Worm (Caenorhabditis elegans) whole organism, L2 larva: Measurements from ENCODE around the gene M28.8.

ENCODE experiments used
- C34F6.9 ChIP-seq: fragments of 150-350 bp; optimal IDR thresholded peaks from 2 replicates; lab custom pipeline; 2014; ENCODE audit warnings: missing biosample characterization, missing genetic modification characterization
- F13H6.1 ChIP-seq: sonication (generic microtip); optimal IDR thresholded peaks from 2 replicates; lab custom pipeline; 2016; ENCODE audit warnings: missing genetic modification characterization, missing compliant biosample characterization
- R02D3.7 ChIP-seq: fragments of 150-350 bp; optimal IDR thresholded peaks from 2 replicates; lab custom pipeline; 2014; ENCODE audit warnings: missing biosample characterization, missing genetic modification characterization
- alr-1 ChIP-seq: fragments of 150-350 bp; optimal IDR thresholded peaks from 2 replicates; lab custom pipeline; 2014; ENCODE audit warnings: missing biosample characterization, missing genetic modification characterization
- ama-1 ChIP-seq: fragments of 150-350 bp; optimal IDR thresholded peaks from 2 replicates; lab custom pipeline; 2018; ENCODE audit warnings: inconsistent platforms
- ceh-16 ChIP-seq: fragments of 150-350 bp; optimal IDR thresholded peaks from 2 replicates; lab custom pipeline; 2014; ENCODE audit warnings: missing biosample characterization, missing genetic modification characterization
- crh-2 ChIP-seq: sonication (generic microtip); optimal IDR thresholded peaks from 2 replicates; lab custom pipeline; 2017; ENCODE audit warnings: missing biosample characterization, missing genetic modification characterization
- dmd-4 ChIP-seq: sonication (generic microtip); optimal IDR thresholded peaks from 2 replicates; lab custom pipeline; 2017; ENCODE audit warnings: missing biosample characterization, missing genetic modification characterization
- egl-27 ChIP-seq: sonication (generic microtip); optimal IDR thresholded peaks from 3 replicates; lab custom pipeline; 2017; ENCODE audit warnings: missing biosample characterization, missing genetic modification reagents, missing genetic modification characterization
- elt-3 ChIP-seq: sonication (generic microtip); optimal IDR thresholded peaks from 2 replicates; lab custom pipeline; 2017; ENCODE audit warnings: missing biosample characterization, missing genetic modification characterization
- fos-1 ChIP-seq: fragments of 150-350 bp; optimal IDR thresholded peaks from 2 replicates; lab custom pipeline; 2014; ENCODE audit warnings: missing biosample characterization, missing genetic modification characterization
- lin-11 ChIP-seq: fragments of 150-350 bp; sonication (generic microtip); optimal IDR thresholded peaks from 2 replicates; lab custom pipeline; 2014; ENCODE audit warnings: missing biosample characterization, missing genetic modification characterization, inconsistent platforms, mixed read lengths
- lin-13 ChIP-seq: fragments of 150-350 bp; optimal IDR thresholded peaks from 2 replicates; lab custom pipeline; 2014; ENCODE audit warnings: missing biosample characterization, missing genetic modification reagents, missing genetic modification characterization
- lsy-2 ChIP-seq, 2 experiments: fragments of 150-350 bp in 1 of 2; sonication (generic microtip) in 1 of 2; optimal IDR thresholded peaks; 2 replicates each; lab custom pipeline; 2014 to 2017; ENCODE audit warnings: missing biosample characterization in 2 of 2, missing genetic modification characterization in 2 of 2
- mab-5 ChIP-seq: fragments of 150-350 bp; optimal IDR thresholded peaks from 2 replicates; lab custom pipeline; 2014; ENCODE audit warnings: missing biosample characterization, missing genetic modification characterization
- mdl-1 ChIP-seq, 2 experiments: fragments of 150-350 bp in 1 of 2; sonication (generic microtip) in 1 of 2; optimal IDR thresholded peaks; 2 replicates each; lab custom pipeline; 2017; ENCODE audit warnings: missing biosample characterization in 2 of 2, missing genetic modification characterization in 2 of 2
- nhr-10 ChIP-seq: sonication (generic microtip); optimal IDR thresholded peaks from 2 replicates; lab custom pipeline; 2017; ENCODE audit warnings: missing biosample characterization, missing genetic modification characterization
- nhr-11 ChIP-seq: fragments of 150-350 bp; optimal IDR thresholded peaks from 2 replicates; lab custom pipeline; 2014; ENCODE audit warnings: missing biosample characterization, missing genetic modification characterization
- nhr-129 ChIP-seq: fragments of 150-350 bp; optimal IDR thresholded peaks from 2 replicates; lab custom pipeline; 2014; ENCODE audit warnings: missing biosample characterization, missing genetic modification characterization
- nhr-23 ChIP-seq: fragments of 150-350 bp; optimal IDR thresholded peaks from 2 replicates; lab custom pipeline; 2014; ENCODE audit warnings: missing biosample characterization, missing genetic modification reagents, missing genetic modification characterization
- nhr-237 ChIP-seq: fragments of 150-350 bp; optimal IDR thresholded peaks from 2 replicates; lab custom pipeline; 2014; ENCODE audit warnings: missing biosample characterization, missing genetic modification characterization
- nhr-6 ChIP-seq: fragments of 150-350 bp; optimal IDR thresholded peaks from 2 replicates; lab custom pipeline; 2014; ENCODE audit warnings: missing biosample characterization, missing genetic modification characterization
- nhr-77 ChIP-seq: fragments of 150-350 bp; optimal IDR thresholded peaks from 2 replicates; lab custom pipeline; 2014; ENCODE audit warnings: missing biosample characterization, missing genetic modification characterization
- peb-1 ChIP-seq: fragments of 150-350 bp; optimal IDR thresholded peaks from 2 replicates; lab custom pipeline; 2014; ENCODE audit warnings: missing biosample characterization, missing genetic modification characterization
- sem-4 ChIP-seq: fragments of 150-350 bp; optimal IDR thresholded peaks from 2 replicates; lab custom pipeline; 2014; ENCODE audit warnings: missing biosample characterization, missing genetic modification reagents, missing genetic modification characterization
- skn-1 ChIP-seq: sonication (generic microtip); optimal IDR thresholded peaks from 2 replicates; lab custom pipeline; 2017; ENCODE audit warnings: missing biosample characterization, missing genetic modification characterization
- sma-9 ChIP-seq, 2 experiments: fragments of 150-350 bp in 1 of 2; sonication (generic microtip) in 1 of 2; optimal IDR thresholded peaks; 2 replicates each; lab custom pipeline; 2014 to 2016; ENCODE audit warnings: missing genetic modification characterization in 2 of 2, mild to moderate bottlenecking in 1 of 2, missing biosample characterization in 1 of 2, missing compliant biosample characterization in 1 of 2, missing genetic modification reagents in 1 of 2, moderate library complexity in 1 of 2
- snpc-4 ChIP-seq: fragments of 150-350 bp; optimal IDR thresholded peaks from 2 replicates; lab custom pipeline; 2014; ENCODE audit warnings: missing biosample characterization, missing genetic modification characterization
- unc-39 ChIP-seq: fragments of 150-350 bp; optimal IDR thresholded peaks from 2 replicates; lab custom pipeline; 2014; ENCODE audit warnings: missing biosample characterization, missing genetic modification characterization
- unc-55 ChIP-seq: fragments of 150-350 bp; sonication (generic microtip); optimal IDR thresholded peaks from 3 replicates; lab custom pipeline; 2014; ENCODE audit warnings: missing biosample characterization, missing genetic modification reagents, missing genetic modification characterization
- unc-62 ChIP-seq: fragments of 150-350 bp; optimal IDR thresholded peaks from 2 replicates; lab custom pipeline; 2014; ENCODE audit warnings: missing biosample characterization, missing genetic modification reagents, missing genetic modification characterization
- ztf-1 ChIP-seq: fragments of 200-800 bp; sonication (Bioruptor generic); conservative IDR thresholded peaks from 2 replicates; pipeline ENCODE4 v1.3.6; 2022; ENCODE audit warnings: missing genetic modification characterization, missing compliant biosample characterization
- ztf-11 ChIP-seq: sonication (generic microtip); optimal IDR thresholded peaks from 2 replicates; lab custom pipeline; 2017; ENCODE audit warnings: missing biosample characterization, missing genetic modification characterization
- ztf-4 ChIP-seq: fragments of 150-350 bp; optimal IDR thresholded peaks from 2 replicates; lab custom pipeline; 2014; ENCODE audit warnings: missing biosample characterization, missing genetic modification characterization

The M28.8 gene

ce11 chrII:10584036-10584435 lies 44.0 kb upstream of the M28.8 start, which contains the start of gene algn-9:
algn-9 (plus strand) TSS chrII:10584336.
- TF ChIP-seq ztf-4 (no peak), nhr-237 (tag; lab: Kevin White, UChicago) (no peak), lsy-2 (tag; optimal IDR thresholded peaks at IDR 0.05; lab: Kevin White, UChicago) (no peak), nhr-77 (tag; lab: Kevin White, UChicago) (no peak), alr-1 (no peak), mdl-1 (tag; optimal IDR thresholded peaks at IDR 0.05; lab: Kevin White, UChicago) (no peak), unc-39 (tag; lab: Kevin White, UChicago) (no peak), C34F6.9 (tag; lab: Kevin White, UChicago) (no peak), fos-1 (tag; lab: Kevin White, UChicago) (no peak), dmd-4 (tag; lab: Kevin White, UChicago) (no peak), mab-5 (tag; lab: Kevin White, UChicago) (no peak), ceh-16 (tag; lab: Kevin White, UChicago) (no peak), lin-13 (GFP tag; lab: Kevin White, UChicago) (no peak), nhr-11 (no peak), ztf-11 (tag; lab: Kevin White, UChicago) (no peak), elt-3 (tag; lab: Kevin White, UChicago) (no peak), lin-11 (tag; lab: Kevin White, UChicago) (no peak), nhr-10 (tag; lab: Kevin White, UChicago) (no peak), peb-1 (no peak), snpc-4 (tag; lab: Kevin White, UChicago) (no peak)

- TF ChIP-seq crh-2 (no peak), unc-55 (GFP tag; lab: Kevin White, UChicago) (no peak), ztf-1 (GFP tag; lab: Robert Waterston, UW) (no peak), mdl-1 (tag; optimal IDR thresholded peaks at IDR 0.05; lab: Kevin White, UChicago) (no peak), sem-4 (tag; lab: Kevin White, UChicago) (no peak), mab-5 (tag; lab: Kevin White, UChicago) (no peak), unc-62 (no peak), R02D3.7 (tag; lab: Kevin White, UChicago) (no peak), nhr-77 (tag; lab: Kevin White, UChicago) (no peak), C34F6.9 (tag; lab: Kevin White, UChicago) (no peak), F13H6.1 (no peak), nhr-129 (tag; lab: Kevin White, UChicago) (no peak), ama-1 (no peak), nhr-6 (tag; lab: Kevin White, UChicago) (no peak), peb-1 (no peak), alr-1 (no peak), sma-9 (GFP tag; optimal IDR thresholded peaks at IDR 0.05; lab: Kevin White, UChicago) (no peak), sma-9 (tag; optimal IDR thresholded peaks at IDR 0.05; lab: Kevin White, UChicago) (no peak), nhr-23 (no peak)
Observed at ce11 chrII:10587742-10588141, 40.3 kb upstream of the M28.8 start, which contains the start of gene crn-3. crn-3 (plus strand) TSS chrII:10588042.

- TF ChIP-seq C34F6.9 (tag; lab: Kevin White, UChicago) (no peak), ztf-11 (tag; lab: Kevin White, UChicago) (no peak), crh-2 (no peak)
Observed at ce11 chrII:10592452-10592851, 35.6 kb upstream of the M28.8 start, which contains the start of gene crn-5. crn-5 (plus strand) TSS chrII:10592752.

ce11 chrII:10594312-10594711 lies 33.8 kb upstream of the M28.8 start:
- TF ChIP-seq ztf-4 (no peak), mab-5 (tag; lab: Kevin White, UChicago) (no peak), dmd-4 (tag; lab: Kevin White, UChicago) (no peak), egl-27 (tag; lab: Kevin White, UChicago) (no peak), sem-4 (tag; lab: Kevin White, UChicago) (no peak), elt-3 (tag; lab: Kevin White, UChicago) (no peak), mdl-1 (tag; optimal IDR thresholded peaks at IDR 0.05; lab: Kevin White, UChicago) (no peak), unc-55 (GFP tag; lab: Kevin White, UChicago) (no peak), ztf-11 (tag; lab: Kevin White, UChicago) (no peak), skn-1 (tag; lab: Kevin White, UChicago) (no peak), lin-11 (tag; lab: Kevin White, UChicago) (no peak), sma-9 (GFP tag; optimal IDR thresholded peaks at IDR 0.05; lab: Kevin White, UChicago) (no peak), sma-9 (tag; optimal IDR thresholded peaks at IDR 0.05; lab: Kevin White, UChicago) (no peak), R02D3.7 (tag; lab: Kevin White, UChicago) (no peak)
